Fruit fly (Drosophila melanogaster): Measurements from ENCODE around the gene Blos2.

The Blos2 gene

DNA sequence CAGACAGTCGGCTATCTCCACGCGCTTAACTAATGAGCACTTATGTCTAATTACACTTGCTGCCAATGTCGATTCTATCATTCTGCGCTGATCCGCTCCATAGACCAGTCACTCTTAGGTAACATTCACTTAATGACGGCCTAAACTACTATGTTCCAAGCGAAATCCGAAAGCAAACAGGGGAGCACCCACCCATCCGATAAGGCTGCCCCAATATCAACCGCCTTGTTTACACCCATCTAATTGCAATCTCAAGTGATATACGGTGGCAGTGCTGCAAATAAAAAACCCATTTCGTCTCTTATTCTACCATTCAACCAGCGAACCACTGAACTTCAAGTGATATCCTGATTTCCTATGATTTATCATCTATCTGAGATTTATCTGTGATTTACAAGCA is 12.0 kb upstream of the Blos2 start:
- TF ChIP-seq CTCF (optimal IDR thresholded peaks at IDR 0.05) (no peak), CG8478 (optimal IDR thresholded peaks at IDR 0.05) (no peak)

- TF ChIP-seq CG8478 (optimal IDR thresholded peaks at IDR 0.05) (no peak), CTCF (optimal IDR thresholded peaks at IDR 0.05) (no peak)
Measured at dm6 chr3L:11051271-11051670, 10.1 kb upstream of the Blos2 start, which contains the start of gene CG43693. Gene CG43693, minus strand, starts transcription at chr3L:11051371.

DNA sequence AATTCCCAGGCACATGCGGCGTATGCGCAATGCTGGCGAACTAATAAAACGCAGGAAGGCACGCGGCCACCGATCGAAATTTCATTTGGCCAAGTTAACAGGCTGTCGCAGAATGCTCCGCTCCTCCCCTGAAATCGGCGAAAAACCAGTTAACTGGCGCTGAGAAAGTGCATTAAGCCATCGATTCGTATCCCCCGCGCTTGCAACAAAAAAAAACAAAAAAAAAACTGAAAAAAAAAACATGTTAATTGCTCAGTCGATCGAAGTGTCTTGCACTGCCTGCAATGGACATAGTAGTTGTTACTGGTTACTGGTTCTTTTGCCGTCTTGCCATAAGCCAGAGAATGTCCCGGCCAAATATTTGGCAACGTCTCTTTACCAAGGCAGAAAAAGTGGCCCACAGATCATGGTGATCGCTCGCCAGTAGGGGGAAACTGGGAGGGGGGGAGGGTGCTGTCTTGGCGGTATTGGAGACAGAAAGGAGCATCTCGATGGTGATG is 8.6 kb upstream of the Blos2 start:
- no peak for TF ChIP-seq CTCF (optimal IDR thresholded peaks at IDR 0.05)
- TF ChIP-seq CG8478 (optimal IDR thresholded peaks at IDR 0.05): no peak

dm6 chr3L:11053843-11054242 is 7.5 kb upstream of the Blos2 start, which contains the start of gene CG7888:
Gene CG7888, plus strand, starts transcription at chr3L:11054035.
- TF ChIP-seq CG8478 (optimal IDR thresholded peaks at IDR 0.05) (no peak), CTCF (optimal IDR thresholded peaks at IDR 0.05) (no peak)

dm6 chr3L:11062441-11062840 is 1.1 kb downstream of the Blos2 start, which contains the start of gene CG32069:
Gene CG32069, minus strand, starts transcription at chr3L:11062614.
- no peak for TF ChIP-seq CG8478 (optimal IDR thresholded peaks at IDR 0.05)

DNA sequence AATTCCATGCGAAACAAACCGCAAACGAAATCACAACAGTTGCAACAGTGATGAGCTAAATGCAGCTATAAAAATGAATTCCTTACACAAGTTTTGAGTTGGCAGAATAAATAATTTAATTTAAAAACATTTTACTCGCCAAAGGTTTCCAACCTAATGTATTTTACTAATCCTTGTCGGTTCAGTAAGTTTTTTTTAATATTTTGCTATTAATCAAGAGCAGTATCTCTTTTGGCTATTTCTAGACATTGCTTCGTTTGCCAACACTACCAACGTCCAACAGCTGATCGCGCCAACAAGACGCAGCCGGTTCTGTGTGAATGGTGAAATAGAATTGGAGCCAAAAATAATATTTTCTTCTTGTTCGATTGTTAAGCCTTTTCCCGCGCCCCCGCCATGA is 3.3 kb downstream of the Blos2 start, which contains the start of the genes CG32075, CG45101 and SuUR:
Gene CG32075 (minus strand): TSS at position 253 of the 400 bp plus-strand sequence.
Gene CG45101 (plus strand): TSS at position 303 of the 400 bp plus-strand sequence.
Gene SuUR (plus strand): TSS at position 303 of the 400 bp plus-strand sequence.
- no peak for TF ChIP-seq CG8478 (optimal IDR thresholded peaks at IDR 0.05)
- no peak for TF ChIP-seq CTCF (optimal IDR thresholded peaks at IDR 0.05)

dm6 chr3L:11065850-11066249 is 4.5 kb downstream of the Blos2 start:
- TF ChIP-seq CTCF (optimal IDR thresholded peaks at IDR 0.05) (no peak), CG8478 (optimal IDR thresholded peaks at IDR 0.05) (no peak)

DNA sequence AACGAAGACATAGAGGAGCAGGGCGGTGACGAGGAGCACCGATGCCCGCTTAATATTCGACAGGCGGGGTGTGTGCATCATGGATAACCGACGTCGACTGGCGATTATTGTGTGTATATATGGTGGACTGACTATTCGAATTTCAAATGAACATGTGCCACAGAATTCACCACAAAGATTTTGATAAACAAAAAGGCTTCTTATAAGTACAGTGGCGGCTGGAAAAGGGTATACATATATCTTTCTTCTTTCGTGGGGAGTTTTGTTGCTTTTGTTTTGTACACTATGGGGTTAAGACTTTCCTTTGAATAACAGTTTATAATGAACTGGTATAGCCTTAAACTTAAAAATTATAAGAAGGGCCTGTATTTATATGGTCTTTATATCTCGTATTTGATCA is 8.4 kb downstream of the Blos2 start, which contains the start of gene CG6310:
Gene CG6310 (minus strand): TSS at position 101 of the 400 bp plus-strand sequence.
- TF ChIP-seq CTCF (optimal IDR thresholded peaks at IDR 0.05) (no peak), CG8478 (optimal IDR thresholded peaks at IDR 0.05) (no peak)

dm6 chr3L:11070372-11070854 is 9.0 kb downstream of the Blos2 start, which contains the start of gene Mocs1:
Gene Mocs1, plus strand, starts transcription at chr3L:11070526.
- TF ChIP-seq CG8478 (optimal IDR thresholded peaks at IDR 0.05) (no peak), CTCF (optimal IDR thresholded peaks at IDR 0.05) (no peak)

dm6 chr3L:11071057-11071456 is 9.7 kb downstream of the Blos2 start:
- TF ChIP-seq CTCF (optimal IDR thresholded peaks at IDR 0.05): no peak
- TF ChIP-seq CG8478 (optimal IDR thresholded peaks at IDR 0.05): no peak

- no peak for TF ChIP-seq CG8478 (optimal IDR thresholded peaks at IDR 0.05)
- TF ChIP-seq CTCF (optimal IDR thresholded peaks at IDR 0.05): no peak
Measured at dm6 chr3L:11074043-11074853, 12.9 kb downstream of the Blos2 start, which contains the start of the genes Pfdn2 and Noc1. Gene Pfdn2, minus strand, starts transcription at chr3L:11074388. Gene Noc1, plus strand, starts transcription at chr3L:11074769.

DNA sequence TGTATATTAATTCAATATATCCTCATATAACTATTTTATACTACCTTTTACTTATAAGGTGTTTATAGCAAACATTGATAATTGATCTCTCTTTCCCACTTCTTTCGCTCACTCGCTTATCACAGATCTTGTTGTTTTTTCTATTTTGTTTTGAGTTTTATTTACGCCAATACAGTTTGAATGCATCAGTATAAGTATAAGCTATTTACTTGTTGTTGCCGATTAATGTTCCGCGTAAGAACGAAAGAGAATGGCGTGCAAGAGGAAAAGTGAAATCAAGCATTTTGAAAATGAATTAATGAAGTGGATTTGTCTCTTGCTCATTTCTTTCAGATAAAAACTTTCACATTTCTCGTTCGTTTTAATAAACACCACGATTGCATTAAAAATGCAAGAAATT is 22.2 kb downstream of the Blos2 start:
- TF ChIP-seq CG8478 (optimal IDR thresholded peaks at IDR 0.05) (no peak), CTCF (optimal IDR thresholded peaks at IDR 0.05) (no peak)

- TF ChIP-seq CTCF (optimal IDR thresholded peaks at IDR 0.05) (no peak), CG8478 (optimal IDR thresholded peaks at IDR 0.05) (no peak)
Measured at dm6 chr3L:11084557-11085231, 23.3 kb downstream of the Blos2 start.

DNA sequence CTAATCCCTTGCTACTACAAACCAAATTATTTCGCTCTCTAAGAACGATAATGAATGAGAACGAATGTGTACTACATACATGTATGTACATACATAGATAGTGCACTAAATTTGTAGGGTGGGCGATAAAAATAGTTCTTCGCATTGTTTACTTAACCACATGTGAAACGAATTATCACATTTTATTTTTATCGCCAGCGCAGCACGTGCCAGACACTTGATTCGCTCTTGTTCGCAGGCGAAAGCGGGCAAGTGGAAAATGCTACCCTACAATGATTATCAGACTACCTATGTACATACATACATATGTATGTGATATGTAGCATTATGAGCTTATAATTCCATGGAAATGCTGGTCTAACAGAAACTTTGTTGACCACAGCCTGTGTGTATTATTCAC is 24.4 kb downstream of the Blos2 start:
- no peak for TF ChIP-seq CG8478 (optimal IDR thresholded peaks at IDR 0.05)
- no peak for TF ChIP-seq CTCF (optimal IDR thresholded peaks at IDR 0.05)

- TF ChIP-seq CG8478 (optimal IDR thresholded peaks at IDR 0.05): no peak
- no peak for TF ChIP-seq CTCF (optimal IDR thresholded peaks at IDR 0.05)
Measured at dm6 chr3L:11089805-11090440, 28.6 kb downstream of the Blos2 start.

Measured in S2 (cell line).